Fruit fly (Drosophila melanogaster) whole organism, embryonic: Measurements from ENCODE around the gene kel.

Experiments
- ATbp ChIP-seq: fragments of 200-800 bp; sonication (Bioruptor generic); optimal IDR thresholded peaks from 2 replicates; lab custom pipeline; 2017; ENCODE audit warnings: missing biosample characterization, mild to moderate bottlenecking, missing genetic modification characterization, missing genetic modification reagents
- Atf-2 ChIP-seq: fragments of 200-800 bp; sonication (Bioruptor generic); optimal IDR thresholded peaks from 2 replicates; lab custom pipeline; 2016; ENCODE audit warnings: missing biosample characterization, missing genetic modification characterization
- CG10366 ChIP-seq: fragments of 200-800 bp; sonication (Bioruptor generic); IDR thresholded peaks from 2 replicates; pipeline ENCODE4 v1.3.6; 2022; ENCODE audit warnings: missing biosample characterization, missing genetic modification characterization
- CG10462 ChIP-seq: fragments of 200-800 bp; sonication (Bioruptor generic); optimal IDR thresholded peaks from 2 replicates; lab custom pipeline; 2016; ENCODE audit warnings: missing biosample characterization, missing genetic modification characterization
- CG11696 ChIP-seq: fragments of 200-800 bp; sonication (Bioruptor generic); IDR thresholded peaks from 2 replicates; pipeline ENCODE4 v1.3.6; 2022; ENCODE audit warnings: missing biosample characterization, missing genetic modification characterization
- CG12659 ChIP-seq: fragments of 200-800 bp; sonication (Bioruptor generic); optimal IDR thresholded peaks from 3 replicates; lab custom pipeline; 2017; ENCODE audit warnings: mild to moderate bottlenecking, missing biosample characterization, missing genetic modification reagents, missing genetic modification characterization
- CG12942 ChIP-seq: fragments of 200-800 bp; sonication (Bioruptor generic); optimal IDR thresholded peaks from 3 replicates; lab custom pipeline; 2016; ENCODE audit warnings: missing biosample characterization, missing genetic modification characterization
- CG13123 ChIP-seq: fragments of 200-800 bp; sonication (Bioruptor generic); optimal IDR thresholded peaks from 2 replicates; lab custom pipeline; 2016; ENCODE audit warnings: missing biosample characterization, missing genetic modification characterization
- CG16863 ChIP-seq: fragments of 200-800 bp; sonication (Bioruptor generic); optimal IDR thresholded peaks from 3 replicates; lab custom pipeline; 2016; ENCODE audit warnings: missing biosample characterization, missing genetic modification characterization
- CG17568 ChIP-seq: fragments of 200-800 bp; sonication (Bioruptor generic); optimal IDR thresholded peaks from 2 replicates; lab custom pipeline; 2018; ENCODE audit warnings: missing biosample characterization, mild to moderate bottlenecking, missing genetic modification characterization, moderate library complexity
- CG17612 ChIP-seq: fragments of 200-800 bp; sonication (Bioruptor generic); IDR thresholded peaks from 2 replicates; pipeline ENCODE4 v1.3.6; 2022; ENCODE audit warnings: missing biosample characterization, missing genetic modification characterization
- CG31224 ChIP-seq: fragments of 200-800 bp; sonication (Bioruptor generic); IDR thresholded peaks from 2 replicates; pipeline ENCODE4 v1.3.6; 2022; ENCODE audit warnings: missing biosample characterization, missing genetic modification characterization
- CG34224 ChIP-seq: fragments of 200-800 bp; sonication (Bioruptor generic); IDR thresholded peaks from 3 replicates; pipeline ENCODE4 v1.3.6; 2022; ENCODE audit warnings: missing biosample characterization, missing genetic modification characterization; ENCODE audit not compliant: partially characterized antibody
- CG5953 ChIP-seq: fragments of 200-800 bp; sonication (Bioruptor generic); IDR thresholded peaks from 2 replicates; pipeline ENCODE4 v1.3.6; 2022; ENCODE audit warnings: missing biosample characterization, missing genetic modification characterization
- CG6175 ChIP-seq: fragments of 200-800 bp; sonication (Bioruptor generic); IDR thresholded peaks from 3 replicates; pipeline ENCODE4 v1.3.6; 2022; ENCODE audit warnings: missing biosample characterization, missing genetic modification characterization
- CG6683 ChIP-seq: fragments of 200-800 bp; sonication (Bioruptor generic); optimal IDR thresholded peaks from 2 replicates; lab custom pipeline; 2017; ENCODE audit warnings: missing biosample characterization, mild to moderate bottlenecking, missing genetic modification characterization, missing genetic modification reagents
- CG7556 ChIP-seq: fragments of 200-800 bp; sonication (Bioruptor generic); optimal IDR thresholded peaks from 2 replicates; lab custom pipeline; 2017; ENCODE audit warnings: missing biosample characterization, mild to moderate bottlenecking, missing genetic modification characterization
- CG8290 ChIP-seq, 3 experiments: fragments of 200-800 bp; sonication (Bioruptor generic); optimal IDR thresholded peaks; 2 replicates each; lab custom pipeline; 2016 to 2019; ENCODE audit warnings: missing biosample characterization in 3 of 3, missing genetic modification characterization in 3 of 3, mild to moderate bottlenecking in 2 of 3, moderate library complexity in 1 of 3
- CG8765 ChIP-seq: fragments of 200-800 bp; sonication (Bioruptor generic); IDR thresholded peaks from 2 replicates; pipeline ENCODE4 v1.3.6; 2022; ENCODE audit warnings: missing biosample characterization, missing genetic modification characterization
- CG8924 ChIP-seq: fragments of 200-800 bp; optimal IDR thresholded peaks from 3 replicates; lab custom pipeline; 2019; ENCODE audit warnings: missing biosample characterization, mild to moderate bottlenecking, missing genetic modification characterization, moderate library complexity
- CG9817 ChIP-seq: fragments of 200-800 bp; sonication (Bioruptor generic); optimal IDR thresholded peaks from 2 replicates; lab custom pipeline; 2018; ENCODE audit warnings: missing biosample characterization, mild to moderate bottlenecking, missing genetic modification characterization, moderate library complexity
- Chrac-16 ChIP-seq: fragments of 200-800 bp; sonication (Bioruptor generic); optimal IDR thresholded peaks from 3 replicates; lab custom pipeline; 2016; ENCODE audit warnings: missing biosample characterization, missing genetic modification characterization
- Dek ChIP-seq: fragments of 200-800 bp; sonication (Bioruptor generic); optimal IDR thresholded peaks from 3 replicates; lab custom pipeline; 2019; ENCODE audit warnings: missing biosample characterization, mild to moderate bottlenecking, missing genetic modification characterization, moderate library complexity
- Dfd ChIP-seq, 2 experiments: fragments of >200 bp; optimal IDR thresholded peaks; 2 replicates each; lab custom pipeline; 2017; ENCODE audit warnings: missing biosample characterization in 2 of 2, missing genetic modification characterization in 2 of 2
- Dref ChIP-seq: fragments of 200-800 bp; sonication (Bioruptor generic); IDR thresholded peaks from 2 replicates; pipeline ENCODE4 v1.3.6; 2022; ENCODE audit warnings: missing biosample characterization, missing genetic modification characterization
- Drgx ChIP-seq: fragments of 200-800 bp; sonication (Bioruptor generic); IDR thresholded peaks from 2 replicates; pipeline ENCODE4 v1.3.6; 2022; ENCODE audit warnings: missing biosample characterization, missing genetic modification characterization
- Fer2 ChIP-seq: fragments of 200-800 bp; sonication (Bioruptor generic); optimal IDR thresholded peaks from 2 replicates; lab custom pipeline; 2018; ENCODE audit warnings: missing biosample characterization, mild to moderate bottlenecking, missing genetic modification characterization, moderate library complexity
- HLHmδ ChIP-seq: fragments of 200-800 bp; sonication (Bioruptor generic); optimal IDR thresholded peaks from 2 replicates; lab custom pipeline; 2018; ENCODE audit warnings: missing biosample characterization, mild to moderate bottlenecking, missing genetic modification characterization, moderate library complexity
- Hmx ChIP-seq: fragments of 200-800 bp; sonication (Bioruptor generic); optimal IDR thresholded peaks from 2 replicates; lab custom pipeline; 2016; ENCODE audit warnings: missing biosample characterization, missing genetic modification characterization
- Kr ChIP-seq: fragments of 200-800 bp; sonication (Bioruptor generic); optimal IDR thresholded peaks from 2 replicates; lab custom pipeline; 2017; ENCODE audit warnings: missing biosample characterization, mild to moderate bottlenecking, missing genetic modification characterization
- Myb ChIP-seq: fragments of 200-800 bp; sonication (Bioruptor generic); optimal IDR thresholded peaks from 2 replicates; lab custom pipeline; 2016; ENCODE audit warnings: missing biosample characterization, missing genetic modification characterization
- Ptx1 ChIP-seq: fragments of 200-800 bp; sonication (Bioruptor generic); IDR thresholded peaks from 2 replicates; pipeline ENCODE4 v1.3.6; 2022; ENCODE audit warnings: missing biosample characterization, missing genetic modification characterization
- Side ChIP-seq: fragments of 200-800 bp; sonication (Bioruptor generic); optimal IDR thresholded peaks from 2 replicates; lab custom pipeline; 2016; ENCODE audit warnings: missing biosample characterization, missing genetic modification characterization
- Usf ChIP-seq: fragments of 200-800 bp; sonication (Bioruptor generic); optimal IDR thresholded peaks from 2 replicates; lab custom pipeline; 2017; ENCODE audit warnings: missing genotype, missing biosample characterization, missing genetic modification characterization
- ara ChIP-seq: fragments of 200-800 bp; sonication (Bioruptor generic); IDR thresholded peaks from 2 replicates; pipeline ENCODE4 v1.3.6; 2022; ENCODE audit warnings: missing biosample characterization, missing genetic modification characterization
- cg ChIP-seq: fragments of 200-800 bp; sonication (Bioruptor generic); optimal IDR thresholded peaks from 3 replicates; lab custom pipeline; 2019; ENCODE audit warnings: missing biosample characterization, mild to moderate bottlenecking, missing genetic modification characterization, moderate library complexity
- chif ChIP-seq, 2 experiments: fragments of 200-800 bp; sonication (Bioruptor generic); optimal IDR thresholded peaks; 3 replicates each; lab custom pipeline; 2016; ENCODE audit warnings: missing biosample characterization in 2 of 2, missing genetic modification characterization in 2 of 2
- crol ChIP-seq: fragments of 200-800 bp; sonication (Bioruptor generic); IDR thresholded peaks from 2 replicates; pipeline ENCODE4 v1.3.6; 2022; ENCODE audit warnings: missing biosample characterization, missing genetic modification characterization
- crp ChIP-seq, 2 experiments: fragments of 200-800 bp; sonication (Bioruptor generic); optimal IDR thresholded peaks; 2 replicates in 1 of 2; 3 replicates in 1 of 2; lab custom pipeline; 2017; ENCODE audit warnings: missing biosample characterization in 2 of 2, missing genetic modification characterization in 2 of 2, mild to moderate bottlenecking in 1 of 2, moderate library complexity in 1 of 2
- dati ChIP-seq: fragments of 200-800 bp; sonication (Bioruptor generic); IDR thresholded peaks from 2 replicates; pipeline ENCODE4 v1.3.6; 2022; ENCODE audit warnings: missing biosample characterization, missing genetic modification characterization
- esg ChIP-seq: fragments of 200-800 bp; sonication (Bioruptor generic); conservative IDR thresholded peaks from 2 replicates; pipeline ENCODE4 v1.3.6; 2022; ENCODE audit warnings: missing biosample characterization, missing genetic modification characterization
- exex ChIP-seq: fragments of 200-800 bp; sonication (Bioruptor generic); optimal IDR thresholded peaks from 4 replicates; lab custom pipeline; 2018; ENCODE audit warnings: missing biosample characterization, mild to moderate bottlenecking, missing genetic modification characterization, moderate library complexity
- fru ChIP-seq: fragments of >200 bp; optimal IDR thresholded peaks from 2 replicates; lab custom pipeline; 2017
- gcm2 ChIP-seq: fragments of 200-800 bp; sonication (Bioruptor generic); optimal IDR thresholded peaks from 2 replicates; lab custom pipeline; 2016; ENCODE audit warnings: missing biosample characterization, missing genetic modification characterization
- ham ChIP-seq: fragments of 200-800 bp; sonication (Bioruptor generic); IDR thresholded peaks from 2 replicates; pipeline ENCODE4 v1.3.6; 2022; ENCODE audit warnings: missing biosample characterization, missing genetic modification characterization
- lbe ChIP-seq: fragments of 200-800 bp; sonication (Bioruptor generic); optimal IDR thresholded peaks from 2 replicates; lab custom pipeline; 2016; ENCODE audit warnings: missing biosample characterization, mild to moderate bottlenecking, missing genetic modification characterization
- nau ChIP-seq: fragments of 200-800 bp; sonication (Bioruptor generic); optimal IDR thresholded peaks from 3 replicates; lab custom pipeline; 2017; ENCODE audit warnings: missing biosample characterization, mild to moderate bottlenecking, missing genetic modification characterization, missing genetic modification reagents
- nmo ChIP-seq: fragments of 200-800 bp; sonication (Bioruptor generic); optimal IDR thresholded peaks from 2 replicates; lab custom pipeline; 2018; ENCODE audit warnings: missing biosample characterization, mild to moderate bottlenecking, missing genetic modification characterization, moderate library complexity
- seq ChIP-seq: fragments of 200-800 bp; sonication (Bioruptor generic); IDR thresholded peaks from 2 replicates; pipeline ENCODE4 v1.3.6; 2022; ENCODE audit warnings: missing biosample characterization, missing genetic modification characterization
- zfh2 ChIP-seq: fragments of 200-800 bp; sonication (Bioruptor generic); optimal IDR thresholded peaks from 2 replicates; lab custom pipeline; 2016; ENCODE audit warnings: missing biosample characterization, missing genetic modification characterization

The kel gene

dm6 chr2L:18137591-18138247 lies at the start of gene kel (continued):
- TF ChIP-seq Atf-2 (no peak), Dek (tag; lab: Kevin White, UChicago) (peak; percentile 42), dati (GFP tag; lab: Robert Waterston, UW) (peak; percentile 60; the same call in 1 of the 2 replicates), cg (GFP tag; lab: Kevin White, UChicago) (no peak), Fer2 (no peak), CG17568 (GFP tag; lab: Kevin White, UChicago) (peak; percentile 60), CG17612 (GFP tag; lab: Robert Waterston, UW) (peak; percentile 56; the same call in 1 of the 2 replicates), nmo (GFP tag; lab: Kevin White, UChicago) (peak; percentile 59), CG34224 (GFP tag; lab: Robert Waterston, UW) (peak; percentile 63; the same call in 1 of the 3 replicates), ara (GFP tag; lab: Robert Waterston, UW) (0 out of 2 replicates have a peak, but pooled peaks have one; percentile 12), CG12942 (GFP tag; lab: Kevin White, UChicago) (peak; percentile 21), gcm2 (GFP tag; lab: Kevin White, UChicago) (no peak), CG11696 (peak; percentile 28; the same call in 1 of the 2 replicates), Hmx (GFP tag; lab: Kevin White, UChicago) (no peak), crol (GFP tag; lab: Robert Waterston, UW) (no peak; the same call in 1 of the 2 replicates), CG6175 (GFP tag; lab: Robert Waterston, UW) (no peak), CG7556 (GFP tag; lab: Kevin White, UChicago) (peak; percentile 10), HLHmδ (GFP tag; lab: Kevin White, UChicago) (peak; percentile 73), zfh2 (peak; percentile 33), Chrac-16 (GFP tag; lab: Kevin White, UChicago) (peak; percentile 27), Myb (GFP tag; lab: Kevin White, UChicago) (peak; percentile 21), chif (GFP tag; optimal IDR thresholded peaks at IDR 0.05; lab: Kevin White, UChicago) (peak in 1 of 2 experiments; percentile 15), CG9817 (tag; lab: Kevin White, UChicago) (no peak), CG8765 (GFP tag; lab: Robert Waterston, UW) (no peak), Ptx1 (GFP tag; lab: Robert Waterston, UW) (no peak), Dref (GFP tag; lab: Robert Waterston, UW) (peak; percentile 90), CG12659 (GFP tag; lab: Kevin White, UChicago) (peak; percentile 80), CG10462 (GFP tag; lab: Kevin White, UChicago) (no peak), esg (GFP tag; lab: Robert Waterston, UW) (no peak), Drgx (peak; percentile 49; the same call in 1 of the 2 replicates), Usf (GFP tag; lab: Kevin White, UChicago) (no peak), crp (GFP tag; optimal IDR thresholded peaks at IDR 0.05; lab: Kevin White, UChicago) (no peak), ham (GFP tag; lab: Robert Waterston, UW) (no peak), Dfd (GFP tag; optimal IDR thresholded peaks at IDR 0.05; lab: Kevin White, UChicago) (no peak), Kr (no peak), seq (GFP tag; lab: Robert Waterston, UW) (peak; percentile 52), CG10366 (GFP tag; lab: Robert Waterston, UW) (no peak; the same call in 1 of the 2 replicates), CG8924 (peak; percentile 57), exex (tag; lab: Kevin White, UChicago) (no peak), fru (no peak), lbe (GFP tag; lab: Kevin White, UChicago) (peak; percentile 15), CG13123 (peak; percentile 11), CG8290 (GFP tag; optimal IDR thresholded peaks at IDR 0.05; lab: Kevin White, UChicago) (peak; percentile 13), CG8290 (tag; optimal IDR thresholded peaks at IDR 0.05; lab: Kevin White, UChicago) (peak; percentile 21 to 82), CG31224 (no peak), ATbp (GFP tag; lab: Kevin White, UChicago) (no peak), Side (GFP tag; lab: Kevin White, UChicago) (peak; percentile 19), CG6683 (GFP tag; lab: Kevin White, UChicago) (peak; percentile 32), CG5953 (GFP tag; lab: Robert Waterston, UW) (no peak), CG16863 (GFP tag; lab: Kevin White, UChicago) (peak; percentile 5), nau (GFP tag; lab: Kevin White, UChicago) (peak; percentile 67)
